Worm (Caenorhabditis elegans): Measurements from ENCODE around the gene C32B5.18.
"Not testable (repeated sequence)": the region's sequence is repeated elsewhere in the genome, so short reads cannot be mapped to it uniquely, and the experiment has no call there.

DNA sequence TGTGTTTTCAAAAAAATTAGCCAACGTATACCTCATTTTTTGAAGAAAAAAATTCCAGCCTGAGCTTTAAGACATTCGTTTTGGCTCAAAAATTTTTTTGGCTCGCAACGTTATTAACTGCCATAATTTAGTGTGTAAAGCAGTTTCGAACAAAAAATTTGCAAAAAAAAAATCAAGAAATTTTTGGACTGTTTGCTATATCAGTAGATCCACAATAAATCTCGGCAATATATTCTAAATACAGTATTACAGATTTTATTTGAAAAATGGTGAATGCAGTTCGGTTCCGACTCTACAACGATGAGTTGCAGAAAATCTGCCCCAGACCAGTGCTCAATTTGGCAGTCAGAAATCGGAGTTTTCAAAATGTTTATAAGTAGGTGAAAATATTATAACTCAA, 7.8 kb downstream of the C32B5.18 start, which contains the start of gene C32B5.6:
- TF ChIP-seq mxl-3 (GFP tag; optimal IDR thresholded peaks at IDR 0.05); hif-1 (tag; optimal IDR thresholded peaks at IDR 0.05); unc-62 (GFP tag; optimal IDR thresholded peaks at IDR 0.05 in 1 of 2); unc-62 (tag; optimal IDR thresholded peaks at IDR 0.05); ceh-28 (tag; optimal IDR thresholded peaks at IDR 0.05); daf-12 (tag; optimal IDR thresholded peaks at IDR 0.05); nhr-10 (tag; optimal IDR thresholded peaks at IDR 0.05): not testable (repeated sequence)
